Worm (Caenorhabditis elegans): ENCODE data around the gene skr-18.

Gene skr-18

DNA sequence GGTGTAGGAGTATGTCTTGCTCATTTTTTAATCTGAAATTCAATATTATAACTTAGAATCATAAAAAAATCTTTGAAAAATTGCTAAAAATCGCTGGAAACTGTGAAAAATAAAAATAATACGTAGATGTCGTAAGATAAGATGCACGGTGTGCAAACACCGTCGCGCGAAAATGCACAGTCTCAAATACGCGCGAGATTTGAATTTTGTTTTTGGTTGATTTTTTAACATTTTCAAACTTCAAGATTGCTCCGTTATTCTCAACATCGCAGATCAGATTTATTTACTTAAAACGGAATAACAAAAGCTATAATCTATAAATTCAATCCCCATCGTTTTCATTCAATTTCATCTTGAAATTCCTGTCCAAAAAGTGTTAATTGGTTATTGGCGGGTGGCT, 46.9 kb upstream of the skr-18 start, which contains the start of gene Y55F3BR.6:
TSS of gene Y55F3BR.6 (minus strand) at position 32 of the 400 bp plus-strand sequence.
- TF ChIP-seq skn-1 (tag; optimal IDR thresholded peaks at IDR 0.05) (no peak), nhr-11 (tag; optimal IDR thresholded peaks at IDR 0.05) (no peak), mdl-1 (tag; optimal IDR thresholded peaks at IDR 0.05) (no peak), sma-9 (GFP tag; optimal IDR thresholded peaks at IDR 0.05) (no peak), sma-9 (tag; optimal IDR thresholded peaks at IDR 0.05) (no peak), fos-1 (tag; optimal IDR thresholded peaks at IDR 0.05) (no peak), Y55F3AM.14 (GFP tag; optimal IDR thresholded peaks at IDR 0.05) (no peak), crh-2 (tag; optimal IDR thresholded peaks at IDR 0.05) (no peak)

DNA sequence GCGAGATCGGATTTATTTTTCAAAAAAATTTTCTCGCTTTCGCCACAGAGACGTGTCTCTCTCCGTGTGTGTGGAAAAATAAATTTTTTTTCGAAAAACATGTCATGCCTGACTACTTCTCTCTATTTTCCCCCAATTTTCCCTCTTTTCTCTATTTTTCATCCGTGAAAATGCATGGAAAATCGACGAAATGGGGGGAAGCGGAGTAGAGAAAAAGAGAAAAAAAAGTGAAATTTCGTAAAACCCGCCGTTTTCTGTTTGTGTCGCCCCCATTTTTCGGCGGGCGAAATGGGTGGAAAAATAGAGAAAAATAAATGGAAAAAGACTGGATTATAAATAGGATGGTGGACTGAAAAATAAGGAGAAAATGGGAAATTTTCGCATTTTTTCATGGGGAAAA, 38.3 kb upstream of the skr-18 start:
- TF ChIP-seq F13H6.1 (tag; optimal IDR thresholded peaks at IDR 0.05) (no peak), lsy-2 (tag; optimal IDR thresholded peaks at IDR 0.05) (peak in 1 of 2 experiments; percentile 1), C34F6.9 (tag; optimal IDR thresholded peaks at IDR 0.05) (peak; percentile 20)

DNA sequence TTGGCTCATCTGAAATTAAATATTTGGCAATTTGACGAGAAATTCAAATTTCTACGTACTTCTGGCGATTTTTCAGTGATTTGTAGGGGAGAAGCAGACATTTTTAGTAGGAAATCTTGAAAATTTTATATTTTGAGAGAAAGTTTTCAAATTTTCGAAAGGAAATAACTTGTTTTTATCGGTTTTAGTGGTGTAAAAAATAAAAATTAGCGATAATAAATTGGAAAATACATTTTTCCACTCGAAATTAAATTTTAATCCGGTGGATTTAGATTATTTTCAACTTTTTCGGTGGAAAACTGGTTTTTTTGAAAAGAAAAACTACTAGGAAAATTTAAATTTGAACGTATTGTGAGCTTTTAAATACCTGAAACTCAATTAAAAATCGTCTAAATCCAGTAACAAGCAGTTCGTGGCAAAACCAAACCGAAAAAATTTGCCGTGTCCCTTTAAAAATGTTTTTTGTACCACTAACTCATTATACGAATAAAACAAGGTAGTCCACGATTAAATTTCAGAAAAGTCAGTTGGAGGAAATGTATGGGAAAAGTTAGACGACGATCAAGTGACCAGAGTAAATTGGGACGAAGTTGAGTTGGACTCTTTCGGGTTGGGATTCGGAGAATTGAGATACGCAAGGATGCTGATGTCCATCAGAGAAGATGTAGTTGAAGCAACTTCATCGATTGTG, 36.7 kb upstream of the skr-18 start, which contains the start of the genes madf-1 and Y55F3BR.10:
TSS of gene madf-1 (minus strand) at position 101 of the 691 bp plus-strand sequence.
TSS of gene Y55F3BR.10 (plus strand) at position 641 of the 691 bp plus-strand sequence.
- TF ChIP-seq elt-1 (tag; optimal IDR thresholded peaks at IDR 0.05) = no peak
- TF ChIP-seq nhr-129 (tag; optimal IDR thresholded peaks at IDR 0.05) = no peak
- TF ChIP-seq dmd-4 (tag; optimal IDR thresholded peaks at IDR 0.05) = no peak
- no peak for TF ChIP-seq elt-3 (tag; optimal IDR thresholded peaks at IDR 0.05)
- TF ChIP-seq ztf-1 (GFP tag; conservative IDR thresholded peaks at IDR 0.05) = no peak
- TF ChIP-seq F13H6.1 (tag; optimal IDR thresholded peaks at IDR 0.05) = no peak
- TF ChIP-seq lin-11 (tag; optimal IDR thresholded peaks at IDR 0.05) = no peak
- TF ChIP-seq R02D3.7 (tag; optimal IDR thresholded peaks at IDR 0.05) = no peak
- TF ChIP-seq nhr-77 (tag; optimal IDR thresholded peaks at IDR 0.05) = no peak
- TF ChIP-seq ztf-11 (tag; optimal IDR thresholded peaks at IDR 0.05) = no peak
- no peak for TF ChIP-seq ztf-4 (tag; optimal IDR thresholded peaks at IDR 0.05)

DNA sequence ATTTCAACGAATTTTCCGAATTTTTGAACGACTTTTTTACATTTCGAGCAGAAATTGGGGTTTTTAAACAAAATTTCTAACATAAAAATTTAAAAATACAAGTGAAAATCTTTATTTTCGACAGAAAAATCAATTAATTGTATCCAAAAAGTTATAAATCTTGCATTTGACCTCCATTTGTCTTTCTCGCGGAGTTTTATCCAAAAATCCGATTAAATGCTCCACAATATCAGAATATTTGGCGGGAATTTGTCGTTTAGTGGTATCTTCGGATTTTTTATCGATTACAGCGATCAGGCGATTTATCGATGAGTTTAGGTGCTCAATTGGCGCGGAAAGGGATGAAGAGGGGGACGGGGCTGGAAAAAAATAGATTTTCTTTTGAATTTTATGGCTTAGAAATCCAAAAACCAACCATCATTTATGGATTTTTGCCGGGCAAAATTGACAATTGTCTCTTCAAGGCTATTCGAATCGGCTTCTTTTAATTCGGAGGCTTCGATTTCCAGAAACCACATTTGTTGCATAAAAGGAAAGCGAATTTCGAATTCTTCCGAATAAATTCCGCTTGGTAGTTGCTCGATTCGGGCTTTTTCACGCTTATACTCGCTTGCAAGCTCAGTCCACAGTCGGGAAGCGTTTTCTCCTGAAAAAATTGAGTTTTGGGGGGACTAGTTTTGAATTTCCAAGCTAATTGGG, 35.2 kb upstream of the skr-18 start:
- TF ChIP-seq zag-1 (tag; optimal IDR thresholded peaks at IDR 0.05) (no peak), aly-2 (tag; optimal IDR thresholded peaks at IDR 0.05) (no peak), fos-1 (tag; optimal IDR thresholded peaks at IDR 0.05) (no peak)

ce11 chrIV:829691-830090, 34.5 kb upstream of the skr-18 start:
- TF ChIP-seq nhr-25 (tag; optimal IDR thresholded peaks at IDR 0.05) = no peak
- no peak for TF ChIP-seq elt-3 (tag; optimal IDR thresholded peaks at IDR 0.05)
- TF ChIP-seq lin-11 (tag; optimal IDR thresholded peaks at IDR 0.05) = no peak
- TF ChIP-seq ztf-1 (GFP tag; conservative IDR thresholded peaks at IDR 0.05) = no peak
- no peak for TF ChIP-seq unc-55 (GFP tag; optimal IDR thresholded peaks at IDR 0.05)
- TF ChIP-seq ZK546.5 (tag; optimal IDR thresholded peaks at IDR 0.05) = no peak
- TF ChIP-seq nhr-23 (tag; optimal IDR thresholded peaks at IDR 0.05) = no peak
- no peak for TF ChIP-seq nhr-21 (tag; optimal IDR thresholded peaks at IDR 0.05)
- no peak for TF ChIP-seq C34F6.9 (tag; optimal IDR thresholded peaks at IDR 0.05)
- no peak for TF ChIP-seq nhr-10 (tag; optimal IDR thresholded peaks at IDR 0.05)
- no peak for TF ChIP-seq unc-39 (tag; optimal IDR thresholded peaks at IDR 0.05)
- TF ChIP-seq lin-39 (tag; optimal IDR thresholded peaks at IDR 0.05) = no peak
- no peak for TF ChIP-seq sem-4 (tag; optimal IDR thresholded peaks at IDR 0.05)
- TF ChIP-seq aly-2 (tag; optimal IDR thresholded peaks at IDR 0.05) = no peak
- TF ChIP-seq egl-27 (tag; optimal IDR thresholded peaks at IDR 0.05) = no peak
- no peak for TF ChIP-seq ztf-4 (tag; optimal IDR thresholded peaks at IDR 0.05)
- no peak for TF ChIP-seq nhr-237 (tag; optimal IDR thresholded peaks at IDR 0.05)
- TF ChIP-seq sma-9 (GFP tag; optimal IDR thresholded peaks at IDR 0.05) = no peak
- TF ChIP-seq sma-9 (tag; optimal IDR thresholded peaks at IDR 0.05) = no peak

Measured in whole organism, L2 larva.